Worm (Caenorhabditis elegans): ENCODE measurements around the gene K04C2.3.

K04C2.3 gene

ce11 chrIII:6871668-6872067 lies 1.2 kb upstream of the K04C2.3 start:
- TF ChIP-seq W03F9.2 (tag; optimal IDR thresholded peaks at IDR 0.05) (no peak), dao-5 (tag; optimal IDR thresholded peaks at IDR 0.05) (no peak), him-1 (tag; optimal IDR thresholded peaks at IDR 0.05) (no peak)

- TF ChIP-seq him-1 (tag; optimal IDR thresholded peaks at IDR 0.05) (peak; percentile 25), W03F9.2 (tag; optimal IDR thresholded peaks at IDR 0.05) (no peak), dao-5 (tag; optimal IDR thresholded peaks at IDR 0.05) (no peak)
Observed at ce11 chrIII:6873724-6874123, 835 bp downstream of the K04C2.3 start.

- TF ChIP-seq W03F9.2 (tag; optimal IDR thresholded peaks at IDR 0.05): no peak
- no peak for TF ChIP-seq dao-5 (tag; optimal IDR thresholded peaks at IDR 0.05)
- TF ChIP-seq him-1 (tag; optimal IDR thresholded peaks at IDR 0.05): no peak
Observed at ce11 chrIII:6880797-6881196, 7.9 kb downstream of the K04C2.3 start, which contains the start of gene K04C2.7. Gene K04C2.7 (plus strand): TSS chrIII:6881097.

ce11 chrIII:6881745-6882144 lies 8.9 kb downstream of the K04C2.3 start:
- no peak for TF ChIP-seq W03F9.2 (tag; optimal IDR thresholded peaks at IDR 0.05)
- no peak for TF ChIP-seq him-1 (tag; optimal IDR thresholded peaks at IDR 0.05)
- TF ChIP-seq dao-5 (tag; optimal IDR thresholded peaks at IDR 0.05): no peak

DNA sequence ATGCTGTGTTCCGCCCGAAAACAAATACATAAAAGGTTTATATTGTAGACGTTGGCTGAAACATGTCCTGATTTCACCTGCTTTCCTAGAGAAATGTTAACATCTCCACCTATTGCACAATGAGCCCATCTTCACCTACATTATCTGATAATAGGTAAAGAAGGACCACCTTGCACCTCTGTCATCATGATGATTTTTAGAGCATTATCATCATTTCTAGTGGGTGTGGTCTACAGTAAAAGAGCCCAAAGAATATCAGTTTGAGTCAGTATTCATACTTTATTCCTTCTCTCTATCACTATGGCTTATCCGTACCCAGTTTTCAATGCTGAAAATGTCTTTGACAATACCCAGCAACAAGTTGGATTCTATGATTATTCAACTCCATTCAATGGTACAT lies 11.3 kb downstream of the K04C2.3 start, which contains the start of gene med-2:
Gene med-2, plus strand, starts transcription at position 301 of the 400 bp plus-strand sequence.
- TF ChIP-seq him-1 (tag; optimal IDR thresholded peaks at IDR 0.05) (no peak), dao-5 (tag; optimal IDR thresholded peaks at IDR 0.05) (no peak), W03F9.2 (tag; optimal IDR thresholded peaks at IDR 0.05) (no peak)

ce11 chrIII:6885889-6886288 lies 13.0 kb downstream of the K04C2.3 start:
- TF ChIP-seq him-1 (tag; optimal IDR thresholded peaks at IDR 0.05) (no peak), W03F9.2 (tag; optimal IDR thresholded peaks at IDR 0.05) (no peak), dao-5 (tag; optimal IDR thresholded peaks at IDR 0.05) (no peak)

- TF ChIP-seq W03F9.2 (tag; optimal IDR thresholded peaks at IDR 0.05) (peak; percentile 61), him-1 (tag; optimal IDR thresholded peaks at IDR 0.05) (peak; percentile 51), dao-5 (tag; optimal IDR thresholded peaks at IDR 0.05) (peak; percentile 53)
Observed at ce11 chrIII:6887574-6887973, 14.7 kb downstream of the K04C2.3 start.

- TF ChIP-seq him-1 (tag; optimal IDR thresholded peaks at IDR 0.05) (no peak), W03F9.2 (tag; optimal IDR thresholded peaks at IDR 0.05) (no peak), dao-5 (tag; optimal IDR thresholded peaks at IDR 0.05) (peak; percentile 79)
Observed at ce11 chrIII:6888497-6888896, 15.6 kb downstream of the K04C2.3 start.

DNA sequence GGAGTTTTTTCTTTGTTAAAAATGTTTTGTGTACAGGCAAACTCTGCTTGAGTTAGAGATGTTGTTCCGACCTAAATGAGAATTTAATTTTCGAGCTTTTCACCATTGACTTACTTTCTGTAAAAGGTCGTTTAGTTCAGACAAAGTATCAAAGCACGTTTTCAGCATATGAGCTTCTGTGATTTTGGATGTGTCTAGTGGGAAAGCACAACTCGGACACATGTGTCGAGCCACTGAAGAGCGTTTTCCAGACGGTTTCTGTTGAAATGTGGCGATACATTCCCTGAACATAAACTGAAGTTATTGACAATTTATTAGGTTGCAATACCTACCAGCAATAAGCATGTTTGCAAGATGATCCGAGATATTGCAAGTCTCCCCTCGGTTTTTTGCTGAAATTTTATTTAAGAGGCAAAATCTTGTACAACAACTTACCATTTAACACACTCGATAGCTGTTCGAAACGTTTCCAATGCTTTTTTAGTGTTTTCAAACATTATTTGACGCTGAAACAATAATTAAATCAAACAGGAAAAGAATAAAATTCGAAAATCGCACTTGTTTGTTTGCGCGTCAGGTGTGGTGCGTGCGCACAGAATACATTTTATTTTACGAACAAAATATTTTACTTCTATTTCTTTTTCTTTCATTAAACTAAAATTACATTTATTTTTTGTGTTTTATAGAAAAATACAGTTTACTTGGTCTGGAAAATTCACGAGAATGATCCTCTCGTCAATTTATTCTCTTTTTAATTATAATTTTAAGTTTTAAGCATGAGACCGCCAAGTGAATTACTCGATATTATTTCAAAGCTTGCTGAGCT lies 16.3 kb downstream of the K04C2.3 start, which contains the start of the genes brd-1 and K04C2.2:
Gene brd-1, minus strand, starts transcription at position 506 of the 826 bp plus-strand sequence.
Gene K04C2.2, plus strand, starts transcription at position 776 of the 826 bp plus-strand sequence.
- no peak for TF ChIP-seq him-1 (tag; optimal IDR thresholded peaks at IDR 0.05)
- TF ChIP-seq dao-5 (tag; optimal IDR thresholded peaks at IDR 0.05): no peak
- no peak for TF ChIP-seq W03F9.2 (tag; optimal IDR thresholded peaks at IDR 0.05)

ce11 chrIII:6891560-6891959 lies 18.7 kb downstream of the K04C2.3 start, which contains the start of gene K04C2.5:
Gene K04C2.5 (minus strand): TSS chrIII:6891660.
- TF ChIP-seq him-1 (tag; optimal IDR thresholded peaks at IDR 0.05): no peak

- TF ChIP-seq W03F9.2 (tag; optimal IDR thresholded peaks at IDR 0.05): peak; percentile 2
- TF ChIP-seq dao-5 (tag; optimal IDR thresholded peaks at IDR 0.05): no peak
Observed at ce11 chrIII:6895166-6895565, 22.3 kb downstream of the K04C2.3 start.

- TF ChIP-seq dao-5 (tag; optimal IDR thresholded peaks at IDR 0.05) (no peak), him-1 (tag; optimal IDR thresholded peaks at IDR 0.05) (no peak), W03F9.2 (tag; optimal IDR thresholded peaks at IDR 0.05) (no peak)
Observed at ce11 chrIII:6895677-6896076, 22.8 kb downstream of the K04C2.3 start.

DNA sequence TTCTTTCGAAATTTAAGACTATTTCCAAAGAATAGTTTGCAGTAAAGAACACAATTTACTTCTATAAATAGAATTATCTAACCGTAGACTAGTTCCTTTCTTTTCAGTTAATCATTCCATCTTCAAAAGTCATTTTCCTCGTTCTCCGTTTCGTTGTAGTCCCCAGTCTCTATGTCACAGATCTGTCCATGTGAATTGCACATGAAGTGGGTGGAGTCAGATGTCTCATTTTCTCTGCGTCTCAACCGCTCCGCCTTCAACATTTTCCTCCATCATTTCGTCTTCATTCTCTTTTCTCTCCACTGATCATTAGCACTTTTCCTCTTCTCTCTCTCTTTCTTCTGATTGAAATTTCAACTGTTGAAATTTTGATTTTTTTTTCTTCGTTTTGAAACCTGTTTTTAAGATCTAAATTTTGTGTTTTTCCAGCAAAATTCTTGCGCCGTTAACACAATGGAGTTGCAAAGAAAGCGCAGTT lies 24.7 kb downstream of the K04C2.3 start, which contains the start of gene T07E3.4:
Gene T07E3.4, plus strand, starts transcription at position 428 of the 478 bp plus-strand sequence.
- TF ChIP-seq dao-5 (tag; optimal IDR thresholded peaks at IDR 0.05) (no peak), W03F9.2 (tag; optimal IDR thresholded peaks at IDR 0.05) (peak; percentile 58)

DNA sequence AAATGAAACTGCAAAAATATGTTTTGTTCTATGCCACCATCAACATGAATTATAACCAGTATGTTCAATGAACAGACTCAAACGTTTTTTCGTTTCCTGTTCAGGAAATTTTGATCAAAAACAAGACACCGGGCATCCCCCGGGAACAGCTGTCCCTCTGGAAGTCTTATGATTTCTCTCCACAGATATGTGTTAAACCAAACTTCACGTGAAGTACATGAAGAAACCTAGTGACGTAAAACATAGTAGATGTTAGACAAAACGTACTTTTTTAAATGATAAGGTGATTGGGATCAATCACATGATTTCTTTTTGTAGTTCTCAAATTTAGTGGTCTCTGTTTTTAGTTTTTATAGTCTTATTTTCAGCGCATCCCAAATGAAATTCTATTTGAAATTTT lies 25.6 kb downstream of the K04C2.3 start:
- TF ChIP-seq dao-5 (tag; optimal IDR thresholded peaks at IDR 0.05) (no peak), W03F9.2 (tag; optimal IDR thresholded peaks at IDR 0.05) (no peak), him-1 (tag; optimal IDR thresholded peaks at IDR 0.05) (no peak)
